Worm (Caenorhabditis elegans) whole organism, L1 larva: ENCODE results near the gene F44E2.10.

Experiments
- C04F5.9 ChIP-seq: sonication (generic microtip); optimal IDR thresholded peaks from 2 replicates; lab custom pipeline; 2016; ENCODE audit warnings: missing genetic modification characterization, missing compliant biosample characterization
- C34B4.2 ChIP-seq: sonication (generic microtip); optimal IDR thresholded peaks from 2 replicates; lab custom pipeline; 2017; ENCODE audit warnings: mild to moderate bottlenecking, missing genetic modification characterization, missing compliant biosample characterization
- F16B12.6 ChIP-seq: fragments of 150-350 bp; optimal IDR thresholded peaks from 2 replicates; lab custom pipeline; 2014; ENCODE audit warnings: missing biosample characterization, missing genetic modification characterization
- Y116A8C.19 ChIP-seq: sonication (generic microtip); optimal IDR thresholded peaks from 2 replicates; lab custom pipeline; 2016; ENCODE audit warnings: missing compliant biosample characterization, missing genetic modification characterization, borderline replicate concordance
- aha-1 ChIP-seq: fragments of 150-350 bp; optimal IDR thresholded peaks from 2 replicates; lab custom pipeline; 2014; ENCODE audit warnings: missing biosample characterization, missing genetic modification characterization
- aly-2 ChIP-seq: fragments of 150-350 bp; optimal IDR thresholded peaks from 2 replicates; lab custom pipeline; 2014; ENCODE audit warnings: missing biosample characterization, missing genetic modification characterization
- ama-1 ChIP-seq: fragments of 150-350 bp; optimal IDR thresholded peaks from 2 replicates; lab custom pipeline; 2014
- ceh-90 ChIP-seq: sonication (generic microtip); optimal IDR thresholded peaks from 2 replicates; lab custom pipeline; 2016; ENCODE audit warnings: missing genetic modification characterization, missing compliant biosample characterization
- ces-1 ChIP-seq: fragments of 150-350 bp; optimal IDR thresholded peaks from 2 replicates; lab custom pipeline; 2014; ENCODE audit warnings: missing biosample characterization, missing genetic modification reagents, missing genetic modification characterization
- dsc-1 ChIP-seq: sonication (generic microtip); optimal IDR thresholded peaks from 2 replicates; lab custom pipeline; 2016; ENCODE audit warnings: mild to moderate bottlenecking, missing genetic modification characterization, missing compliant biosample characterization
- egl-13 ChIP-seq: sonication (generic microtip); optimal IDR thresholded peaks from 2 replicates; lab custom pipeline; 2016; ENCODE audit warnings: missing genotype, missing genetic modification reagents, missing genetic modification characterization, missing compliant biosample characterization
- egl-27 ChIP-seq, 2 experiments: fragments of 150-350 bp in 1 of 2; sonication (generic microtip); optimal IDR thresholded peaks; 3 replicates each; lab custom pipeline; 2017 to 2018; ENCODE audit warnings: missing biosample characterization in 2 of 2, missing genetic modification characterization in 2 of 2, missing genetic modification reagents in 2 of 2
- ets-5 ChIP-seq: fragments of 200-800 bp; sonication (Bioruptor generic); IDR thresholded peaks from 2 replicates; pipeline ENCODE4 v1.3.6; 2022; ENCODE audit warnings: missing genetic modification characterization, missing compliant biosample characterization
- fkh-8 ChIP-seq: sonication (generic microtip); optimal IDR thresholded peaks from 2 replicates; lab custom pipeline; 2016; ENCODE audit warnings: mild to moderate bottlenecking, missing genetic modification characterization, missing compliant biosample characterization
- fos-1 ChIP-seq: fragments of 150-350 bp; optimal IDR thresholded peaks from 2 replicates; lab custom pipeline; 2014; ENCODE audit warnings: missing biosample characterization, missing genetic modification characterization
- grh-1 ChIP-seq: fragments of 200-800 bp; sonication (Bioruptor generic); IDR thresholded peaks from 2 replicates; pipeline ENCODE4 v1.3.6; 2022; ENCODE audit warnings: missing genetic modification reagents, missing genetic modification characterization, missing compliant biosample characterization
- hpl-2 ChIP-seq: fragments of 150-350 bp; optimal IDR thresholded peaks from 2 replicates; lab custom pipeline; 2014; ENCODE audit warnings: missing biosample characterization, missing genetic modification reagents, missing genetic modification characterization
- irx-1 ChIP-seq: sonication (generic microtip); optimal IDR thresholded peaks from 2 replicates; lab custom pipeline; 2016; ENCODE audit warnings: missing genetic modification characterization, missing compliant biosample characterization
- isw-1 ChIP-seq: fragments of 200-800 bp; sonication (Bioruptor generic); IDR thresholded peaks from 2 replicates; pipeline ENCODE4 v1.3.6; 2022; ENCODE audit warnings: missing genetic modification characterization, missing compliant biosample characterization
- jun-1 ChIP-seq: fragments of 150-350 bp; optimal IDR thresholded peaks from 2 replicates; lab custom pipeline; 2014; ENCODE audit warnings: missing biosample characterization, missing genetic modification reagents, missing genetic modification characterization
- lin-13 ChIP-seq: fragments of 150-350 bp; optimal IDR thresholded peaks from 2 replicates; lab custom pipeline; 2014; ENCODE audit warnings: missing biosample characterization, missing genetic modification reagents, missing genetic modification characterization
- lin-35 ChIP-seq, 2 experiments: fragments of 150-350 bp; optimal IDR thresholded peaks; 2 replicates each; lab custom pipeline; 2014; ENCODE audit warnings: missing biosample characterization in 2 of 2, missing genetic modification characterization in 2 of 2, missing genetic modification reagents in 2 of 2
- lin-39 ChIP-seq: fragments of 150-350 bp; optimal IDR thresholded peaks from 2 replicates; lab custom pipeline; 2014; ENCODE audit warnings: missing biosample characterization, missing genetic modification reagents, missing genetic modification characterization
- lsy-2 ChIP-seq, 2 experiments: fragments of 150-350 bp; optimal IDR thresholded peaks; 2 replicates each; lab custom pipeline; 2014; ENCODE audit warnings: missing biosample characterization in 2 of 2, missing genetic modification characterization in 2 of 2
- mab-9 ChIP-seq: fragments of 200-800 bp; sonication (Bioruptor generic); IDR thresholded peaks from 2 replicates; pipeline ENCODE4 v1.3.6; 2022; ENCODE audit warnings: missing genetic modification reagents, missing genetic modification characterization, missing compliant biosample characterization
- mdl-1 ChIP-seq, 2 experiments: fragments of 150-350 bp; optimal IDR thresholded peaks; 2 replicates each; lab custom pipeline; 2014 to 2017; ENCODE audit warnings: missing biosample characterization in 2 of 2, missing genetic modification characterization in 2 of 2, inconsistent platforms in 1 of 2
- mep-1 ChIP-seq: fragments of 150-350 bp; optimal IDR thresholded peaks from 2 replicates; lab custom pipeline; 2014; ENCODE audit warnings: missing biosample characterization, missing genetic modification characterization
- nhr-19 ChIP-seq: fragments of 200-800 bp; sonication (Bioruptor generic); conservative IDR thresholded peaks from 2 replicates; pipeline ENCODE4 v1.3.6; 2022; ENCODE audit warnings: missing genetic modification characterization, missing compliant biosample characterization
- nhr-28 ChIP-seq: fragments of 150-350 bp; optimal IDR thresholded peaks from 2 replicates; lab custom pipeline; 2014; ENCODE audit warnings: missing biosample characterization, missing genetic modification characterization
- nhr-47 ChIP-seq: sonication (generic microtip); optimal IDR thresholded peaks from 2 replicates; lab custom pipeline; 2016; ENCODE audit warnings: mild to moderate bottlenecking, missing genetic modification characterization, moderate library complexity, missing compliant biosample characterization
- nhr-85 ChIP-seq: sonication (generic microtip); peaks from one replicate; lab custom pipeline; 2016; ENCODE audit warnings: missing genetic modification characterization, inconsistent platforms, missing compliant biosample characterization
- nhr-90 ChIP-seq: sonication (generic microtip); optimal IDR thresholded peaks from 2 replicates; lab custom pipeline; 2016; ENCODE audit warnings: mild to moderate bottlenecking, missing genetic modification characterization, missing compliant biosample characterization; ENCODE audit not compliant: poor library complexity
- pqm-1 ChIP-seq: sonication (generic microtip); optimal IDR thresholded peaks from 3 replicates; lab custom pipeline; 2017; ENCODE audit warnings: missing biosample characterization, missing genetic modification characterization
- skn-1 ChIP-seq: fragments of 150-350 bp; optimal IDR thresholded peaks from 2 replicates; lab custom pipeline; 2014; ENCODE audit warnings: missing biosample characterization, missing genetic modification characterization
- snpc-4 ChIP-seq: fragments of 150-350 bp; optimal IDR thresholded peaks from 2 replicates; lab custom pipeline; 2014; ENCODE audit warnings: missing biosample characterization, missing genetic modification characterization
- snu-23 ChIP-seq: sonication (generic microtip); optimal IDR thresholded peaks from 2 replicates; lab custom pipeline; 2016; ENCODE audit warnings: missing genetic modification characterization, missing compliant biosample characterization
- sox-4 ChIP-seq: sonication (generic microtip); optimal IDR thresholded peaks from 2 replicates; lab custom pipeline; 2016; ENCODE audit warnings: missing genetic modification characterization, missing compliant biosample characterization
- sptf-1 ChIP-seq: fragments of 150-350 bp; optimal IDR thresholded peaks from 2 replicates; lab custom pipeline; 2014; ENCODE audit warnings: missing biosample characterization, missing genetic modification characterization
- sup-37 ChIP-seq: fragments of 200-800 bp; sonication (Bioruptor generic); optimal IDR thresholded peaks from 2 replicates; lab custom pipeline; 2018; ENCODE audit warnings: mild to moderate bottlenecking, missing genetic modification characterization, missing compliant biosample characterization
- tbx-2 ChIP-seq: sonication (generic microtip); optimal IDR thresholded peaks from 2 replicates; lab custom pipeline; 2016; ENCODE audit warnings: missing genetic modification characterization, missing compliant biosample characterization
- tlp-1 ChIP-seq: fragments of 150-350 bp; optimal IDR thresholded peaks from 2 replicates; lab custom pipeline; 2014; ENCODE audit warnings: missing biosample characterization, missing genetic modification characterization
- unc-130 ChIP-seq: fragments of 150-350 bp; optimal IDR thresholded peaks from 2 replicates; lab custom pipeline; 2017; ENCODE audit warnings: missing biosample characterization, missing genetic modification characterization, inconsistent platforms
- unc-62 ChIP-seq: fragments of 150-350 bp; optimal IDR thresholded peaks from 2 replicates; lab custom pipeline; 2014; ENCODE audit warnings: missing biosample characterization, missing genetic modification reagents, missing genetic modification characterization
- vab-15 ChIP-seq: sonication (generic microtip); optimal IDR thresholded peaks from 2 replicates; lab custom pipeline; 2017; ENCODE audit warnings: missing genotype, mild to moderate bottlenecking, missing genetic modification characterization, missing compliant biosample characterization
- xbp-1 ChIP-seq: sonication (generic microtip); optimal IDR thresholded peaks from 2 replicates; lab custom pipeline; 2016; ENCODE audit warnings: missing genetic modification characterization, missing compliant biosample characterization
- ztf-11 ChIP-seq, 2 experiments: sonication (generic microtip); optimal IDR thresholded peaks; 2 replicates each; lab custom pipeline; 2016 to 2017; ENCODE audit warnings: missing genetic modification characterization in 2 of 2, missing biosample characterization in 1 of 2, missing compliant biosample characterization in 1 of 2

Gene F44E2.10

DNA sequence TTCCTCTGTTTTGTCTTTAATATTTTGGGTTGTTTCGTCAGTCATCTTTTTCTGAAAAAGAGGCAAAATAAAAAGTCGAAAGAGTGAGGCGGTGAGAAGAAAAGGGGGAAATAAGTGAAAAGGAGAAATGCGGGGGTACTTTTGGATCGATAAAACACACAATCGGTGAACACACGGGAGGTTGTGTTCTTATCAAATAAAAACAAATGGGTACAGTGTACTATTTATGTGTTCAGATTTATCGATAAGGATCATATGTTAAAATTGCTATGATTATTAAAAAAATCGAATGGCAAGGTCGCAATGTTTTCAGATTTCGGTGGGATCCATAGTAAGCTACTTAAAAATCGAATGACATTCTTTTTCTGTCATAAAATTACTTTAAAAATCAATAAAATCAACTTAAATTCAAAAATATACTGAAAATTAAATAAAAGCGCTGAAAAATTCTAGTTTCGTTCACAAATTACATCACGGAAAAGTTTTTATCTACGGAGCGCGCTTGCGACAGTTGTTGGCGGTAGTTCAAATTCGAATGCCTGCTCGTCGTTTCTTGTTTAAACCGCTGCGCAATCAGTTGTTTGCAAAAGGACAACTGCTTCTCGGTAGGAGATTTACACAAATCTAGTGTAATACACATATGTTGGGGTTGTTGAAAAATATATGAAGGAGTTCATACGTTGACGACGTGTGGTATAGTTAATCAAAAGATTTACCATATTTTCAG is 21.5 kb downstream of the F44E2.10 start, which contains the start of gene prx-19 (continued):
- no peak for TF ChIP-seq vab-15 (tag; lab: Kevin White, UChicago)
- no peak for TF ChIP-seq pqm-1 (tag; lab: Kevin White, UChicago)
- peak; percentile 22 for TF ChIP-seq snpc-4 (tag; lab: Kevin White, UChicago)
- TF ChIP-seq ces-1 (GFP tag; lab: Kevin White, UChicago) = no peak
- TF ChIP-seq lin-13 (GFP tag; lab: Kevin White, UChicago) = no peak
- peak; percentile 11 for TF ChIP-seq lin-39 (tag; lab: Kevin White, UChicago)
- no peak for TF ChIP-seq aly-2 (tag; lab: Kevin White, UChicago)
- no peak for TF ChIP-seq jun-1
- TF ChIP-seq Y116A8C.19 = no peak
- no peak for TF ChIP-seq fkh-8 (tag; lab: Kevin White, UChicago)
- peak; percentile 44 for TF ChIP-seq F16B12.6 (tag; lab: Kevin White, UChicago)
- no peak for TF ChIP-seq egl-13 (tag; lab: Kevin White, UChicago)
- TF ChIP-seq isw-1 (GFP tag; lab: Robert Waterston, UW) = 0 out of 2 replicates have a peak, but pooled peaks have one; percentile 8
- peak; percentile 47 to 79 for TF ChIP-seq lsy-2 (tag; optimal IDR thresholded peaks at IDR 0.05; lab: Kevin White, UChicago)
- TF ChIP-seq nhr-19 (GFP tag; lab: Robert Waterston, UW) = peak; percentile 41
- peak in 1 of 2 experiments; percentile 38 for TF ChIP-seq mdl-1 (tag; optimal IDR thresholded peaks at IDR 0.05; lab: Kevin White, UChicago)
- peak; percentile 54 for TF ChIP-seq nhr-47 (tag; lab: Kevin White, UChicago)
- no peak for TF ChIP-seq C04F5.9 (tag; lab: Kevin White, UChicago)
- TF ChIP-seq dsc-1 (tag; lab: Kevin White, UChicago) = peak; percentile 45
- TF ChIP-seq xbp-1 = peak; percentile 38
- no peak for TF ChIP-seq nhr-28 (tag; lab: Kevin White, UChicago)
- no peak for TF ChIP-seq unc-62 (GFP tag; lab: Kevin White, UChicago)
- TF ChIP-seq fos-1 (tag; lab: Kevin White, UChicago) = no peak
- TF ChIP-seq egl-27 (tag; optimal IDR thresholded peaks at IDR 0.05; lab: Kevin White, UChicago) = no peak
- no peak for TF ChIP-seq ceh-90 (tag; lab: Kevin White, UChicago)
- TF ChIP-seq nhr-90 = peak; percentile 47
- TF ChIP-seq tlp-1 (tag; lab: Kevin White, UChicago) = no peak
- TF ChIP-seq snu-23 (GFP tag; lab: Kevin White, UChicago) = peak; percentile 59
- peak; percentile 38 for TF ChIP-seq nhr-85 (tag; lab: Kevin White, UChicago)
- no peak for TF ChIP-seq irx-1 (tag; lab: Kevin White, UChicago)
- TF ChIP-seq skn-1 (tag; lab: Kevin White, UChicago) = peak; percentile 68
- TF ChIP-seq grh-1 = no peak
- no peak for TF ChIP-seq sup-37 (GFP tag; lab: Kevin White, UChicago)
- no peak for TF ChIP-seq aha-1 (tag; lab: Kevin White, UChicago)
- no peak for TF ChIP-seq ama-1
- peak; percentile 94 to 98 for TF ChIP-seq lin-35 (GFP tag; optimal IDR thresholded peaks at IDR 0.05; lab: Kevin White, UChicago)
- peak; percentile 21 for TF ChIP-seq unc-130
- TF ChIP-seq ztf-11 (tag; optimal IDR thresholded peaks at IDR 0.05; lab: Kevin White, UChicago) = no peak

DNA sequence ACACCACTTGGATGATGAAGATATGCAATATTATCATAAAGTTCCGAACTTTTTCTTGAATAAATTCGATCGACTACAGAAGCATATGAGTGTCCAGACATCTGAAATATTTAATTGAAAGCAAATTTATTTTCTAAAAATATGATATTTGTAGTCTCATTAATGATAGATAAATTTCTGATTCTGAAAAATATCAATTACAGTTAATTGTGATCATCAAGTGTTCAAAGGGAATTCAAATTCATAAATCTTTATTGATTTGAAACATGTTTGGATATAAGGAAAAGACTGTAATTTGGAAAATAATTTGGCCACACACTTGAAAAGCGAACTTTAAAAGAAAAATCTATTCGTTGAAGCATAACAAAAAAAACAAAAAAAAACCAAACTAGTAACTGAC is 23.7 kb downstream of the F44E2.10 start, which contains the start of gene F54F2.7:
TSS of gene F54F2.7 (minus strand) at position 101 of the 400 bp plus-strand sequence.
- TF ChIP-seq jun-1 (no peak), tbx-2 (no peak), ets-5 (GFP tag; lab: Robert Waterston, UW) (no peak), skn-1 (tag; lab: Kevin White, UChicago) (no peak), C34B4.2 (tag; lab: Kevin White, UChicago) (no peak), sptf-1 (tag; lab: Kevin White, UChicago) (no peak), irx-1 (tag; lab: Kevin White, UChicago) (no peak), mab-9 (GFP tag; lab: Robert Waterston, UW) (no peak), sox-4 (tag; lab: Kevin White, UChicago) (no peak), mep-1 (no peak), lsy-2 (tag; optimal IDR thresholded peaks at IDR 0.05; lab: Kevin White, UChicago) (no peak), tlp-1 (tag; lab: Kevin White, UChicago) (no peak), hpl-2 (GFP tag; lab: Kevin White, UChicago) (no peak)
